Worm (Caenorhabditis elegans): ENCODE results near the gene nlp-60.

The nlp-60 gene

ce11 chrIV:8638761-8639160 lies 40.4 kb downstream of the nlp-60 start, which contains the start of gene F42A9.9:
Gene F42A9.9, minus strand, starts transcription at chrIV:8638861.
- TF ChIP-seq mxl-1 (tag; optimal IDR thresholded peaks at IDR 0.05), result no peak
- no peak for TF ChIP-seq lsy-27 (tag; optimal IDR thresholded peaks at IDR 0.05; ENCODE audit: borderline replicate concordance, insufficient read depth)
- no peak for TF ChIP-seq nhr-179 (tag; optimal IDR thresholded peaks at IDR 0.05)
- no peak for TF ChIP-seq pbrm-1 (GFP tag; IDR thresholded peaks at IDR 0.05)
- no peak for TF ChIP-seq hlh-12 (tag; optimal IDR thresholded peaks at IDR 0.05)
- TF ChIP-seq egrh-3 (GFP tag; IDR thresholded peaks at IDR 0.05), result no peak
- no peak for TF ChIP-seq attf-6 (GFP tag; IDR thresholded peaks at IDR 0.05)
- TF ChIP-seq madf-3 (GFP tag; IDR thresholded peaks at IDR 0.05), result no peak
- TF ChIP-seq snpc-1.1 (tag; optimal IDR thresholded peaks at IDR 0.05; ENCODE audit: insufficient read depth), result no peak
- TF ChIP-seq attf-3 (GFP tag; conservative IDR thresholded peaks at IDR 0.05), result no peak
- no peak for TF ChIP-seq B0019.2 (GFP tag; conservative IDR thresholded peaks at IDR 0.05)
- TF ChIP-seq lag-1 (GFP tag; IDR thresholded peaks at IDR 0.05), result no peak

DNA sequence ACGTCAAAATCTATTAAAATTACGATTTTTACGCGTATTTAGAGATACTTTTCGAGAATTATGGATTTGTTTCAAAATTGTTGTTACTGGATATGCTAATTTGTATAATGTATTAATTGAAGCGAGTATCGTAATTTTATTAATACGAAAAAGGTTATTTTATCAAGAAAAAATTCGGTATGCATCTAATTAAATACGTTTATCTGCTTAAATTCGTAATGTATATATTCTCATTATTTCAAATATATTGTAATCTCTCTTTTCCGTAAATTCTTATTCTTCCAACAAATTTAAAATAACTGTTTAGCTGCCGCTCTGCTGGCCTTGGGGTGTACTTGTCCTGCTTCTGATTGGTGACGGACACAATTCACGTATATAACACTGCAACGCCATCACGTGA lies 48.1 kb downstream of the nlp-60 start, which contains the start of gene dgk-4:
TSS of gene dgk-4 (plus strand) at position 301 of the 400 bp plus-strand sequence.
- TF ChIP-seq F22D6.2 (tag; optimal IDR thresholded peaks at IDR 0.05) (no peak), lir-1 (GFP tag; conservative IDR thresholded peaks at IDR 0.05) (no peak), sea-2 (GFP tag; IDR thresholded peaks at IDR 0.05) (no peak)

DNA sequence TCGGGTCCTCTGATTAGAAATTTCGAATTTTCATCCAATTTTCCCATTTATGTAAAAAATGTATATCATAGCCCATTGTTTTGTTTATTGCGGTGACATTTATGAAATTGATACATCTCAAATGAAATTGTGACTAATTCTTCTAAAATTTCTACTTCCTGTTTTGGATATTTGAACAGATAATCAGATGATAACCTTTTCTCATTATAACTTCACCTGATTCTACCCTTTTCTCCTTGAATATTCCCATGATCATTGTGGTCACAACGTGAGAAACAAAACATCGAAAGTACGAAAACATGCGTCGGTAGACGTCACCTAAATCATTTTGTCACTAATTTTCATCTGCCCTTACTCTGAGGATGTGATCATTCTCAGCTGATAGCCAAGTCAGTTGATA lies 48.9 kb downstream of the nlp-60 start:
- TF ChIP-seq ztf-26 (tag; optimal IDR thresholded peaks at IDR 0.05) (no peak), K12H6.12 (tag; optimal IDR thresholded peaks at IDR 0.05) (no peak), hmg-1.2 (GFP tag; IDR thresholded peaks at IDR 0.05) (no peak), D2030.7 (GFP tag; IDR thresholded peaks at IDR 0.05) (no peak), lin-40 (tag; optimal IDR thresholded peaks at IDR 0.05) (no peak), ceh-58 (GFP tag; IDR thresholded peaks at IDR 0.05) (no peak), ceh-100 (GFP tag; IDR thresholded peaks at IDR 0.05) (no peak), F57C9.4 (tag; optimal IDR thresholded peaks at IDR 0.05) (no peak), lir-1 (GFP tag; conservative IDR thresholded peaks at IDR 0.05) (no peak), unc-130 (GFP tag; optimal IDR thresholded peaks at IDR 0.05) (no peak), ZK185.1 (tag; optimal IDR thresholded peaks at IDR 0.05; ENCODE audit: poor library complexity, severe bottlenecking) (no peak)

DNA sequence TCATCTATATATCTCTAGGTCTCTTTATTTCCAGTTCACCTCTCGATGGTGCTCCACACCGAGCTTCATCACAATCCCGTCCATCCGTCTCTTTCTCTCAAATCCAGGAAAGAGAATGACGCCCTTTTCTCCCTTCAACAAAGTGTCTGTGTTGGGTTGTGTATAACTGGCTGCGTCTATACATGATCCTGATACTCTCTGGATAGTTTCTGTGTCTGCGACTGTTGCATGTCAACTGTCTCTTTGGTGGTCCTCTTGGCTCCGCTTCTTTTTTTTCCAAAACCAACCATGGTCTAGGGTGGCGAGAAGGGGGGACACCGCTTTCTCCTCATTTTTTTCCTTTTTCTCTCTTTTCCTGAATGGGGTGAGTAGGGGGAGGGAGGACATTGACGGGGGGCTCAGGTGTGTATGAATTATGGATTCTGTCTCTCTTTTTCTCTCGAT lies 49.5 kb downstream of the nlp-60 start:
- no peak for TF ChIP-seq B0261.1 (tag; optimal IDR thresholded peaks at IDR 0.05)
- TF ChIP-seq lag-1 (GFP tag; IDR thresholded peaks at IDR 0.05), result no peak
- no peak for TF ChIP-seq ztf-26 (tag; optimal IDR thresholded peaks at IDR 0.05)
- no peak for TF ChIP-seq nfya-1 (tag; optimal IDR thresholded peaks at IDR 0.05; ENCODE audit: borderline replicate concordance, insufficient read depth)
- TF ChIP-seq lin-35 (GFP tag; optimal IDR thresholded peaks at IDR 0.05), result peak in 1 of 3 experiments; percentile 73
- no peak for TF ChIP-seq tbx-9 (tag; optimal IDR thresholded peaks at IDR 0.05; ENCODE audit: borderline replicate concordance)
- no peak for TF ChIP-seq B0336.3 (GFP tag; IDR thresholded peaks at IDR 0.05)
- no peak for TF ChIP-seq F22D6.2 (tag; optimal IDR thresholded peaks at IDR 0.05)
- no peak for TF ChIP-seq sptf-2 (GFP tag; optimal IDR thresholded peaks at IDR 0.05)
- TF ChIP-seq F39B2.1 (GFP tag; IDR thresholded peaks at IDR 0.05), result no peak
- no peak for TF ChIP-seq ztf-18 (tag; optimal IDR thresholded peaks at IDR 0.05)
- no peak for TF ChIP-seq egl-18 (GFP tag; IDR thresholded peaks at IDR 0.05)
- no peak for TF ChIP-seq cebp-1 (GFP tag; IDR thresholded peaks at IDR 0.05)
- peak; percentile 25 for TF ChIP-seq cebp-1 (tag; optimal IDR thresholded peaks at IDR 0.05)
- TF ChIP-seq somi-1 (GFP tag; optimal IDR thresholded peaks at IDR 0.05), result peak; percentile 4
- no peak for TF ChIP-seq dpff-1 (tag; optimal IDR thresholded peaks at IDR 0.05)
- no peak for TF ChIP-seq hrde-1 (tag; optimal IDR thresholded peaks at IDR 0.05; ENCODE audit: borderline replicate concordance)
- no peak for TF ChIP-seq madf-8 (GFP tag; conservative IDR thresholded peaks at IDR 0.05)
- TF ChIP-seq pha-4 (tag; optimal IDR thresholded peaks at IDR 0.05), result no peak
- TF ChIP-seq gei-17 (GFP tag; optimal IDR thresholded peaks at IDR 0.05), result no peak
- TF ChIP-seq Y53G8AR.9 (GFP tag; conservative IDR thresholded peaks at IDR 0.05), result no peak
- TF ChIP-seq ztf-6 (GFP tag; IDR thresholded peaks at IDR 0.05), result no peak
- TF ChIP-seq nhr-80 (tag; optimal IDR thresholded peaks at IDR 0.05), result no peak
- peak; percentile 58; the same call in 1 of the 2 replicates for TF ChIP-seq hmg-1.2 (GFP tag; IDR thresholded peaks at IDR 0.05)
